Fruit fly (Drosophila melanogaster) whole organism, embryonic: ENCODE data around the gene PAN3.

Experiments
- Ada2b ChIP-seq: fragments of 200-800 bp; sonication (Bioruptor generic); IDR thresholded peaks from 2 replicates; pipeline ENCODE4 v1.3.6; 2022; ENCODE audit warnings: missing biosample characterization, missing genetic modification characterization
- CG10654 ChIP-seq: fragments of 200-800 bp; sonication (Bioruptor generic); optimal IDR thresholded peaks from 2 replicates; lab custom pipeline; 2016; ENCODE audit warnings: missing biosample characterization, missing genetic modification characterization
- CG11247 ChIP-seq: fragments of 200-800 bp; sonication (Bioruptor generic); IDR thresholded peaks from 2 replicates; pipeline ENCODE4 v1.3.6; 2022; ENCODE audit warnings: missing biosample characterization, missing genetic modification characterization
- CG11398 ChIP-seq: fragments of 200-800 bp; sonication (Bioruptor generic); optimal IDR thresholded peaks from 2 replicates; lab custom pipeline; 2016; ENCODE audit warnings: missing biosample characterization, missing genetic modification characterization
- CG13287 ChIP-seq: fragments of 200-800 bp; sonication (Bioruptor generic); IDR thresholded peaks from 2 replicates; pipeline ENCODE4 v1.3.6; 2022; ENCODE audit warnings: missing biosample characterization, missing genetic modification characterization; ENCODE audit not compliant: partially characterized antibody
- CG14667 ChIP-seq: fragments of 200-800 bp; sonication (Bioruptor generic); IDR thresholded peaks from 2 replicates; pipeline ENCODE4 v1.3.6; 2022; ENCODE audit warnings: missing biosample characterization, missing genetic modification characterization
- CG17385 ChIP-seq: fragments of 200-800 bp; sonication (Bioruptor generic); optimal IDR thresholded peaks from 3 replicates; lab custom pipeline; 2018; ENCODE audit warnings: missing biosample characterization, mild to moderate bottlenecking, missing genetic modification characterization
- CG2678 ChIP-seq: fragments of 200-800 bp; sonication (Bioruptor generic); optimal IDR thresholded peaks from 3 replicates; lab custom pipeline; 2019; ENCODE audit warnings: missing biosample characterization, mild to moderate bottlenecking, missing genetic modification characterization, moderate library complexity
- CG2712 ChIP-seq: fragments of 200-800 bp; optimal IDR thresholded peaks from 3 replicates; lab custom pipeline; 2019; ENCODE audit warnings: missing biosample characterization, mild to moderate bottlenecking, missing genetic modification characterization, moderate library complexity
- CG2875 ChIP-seq: fragments of 200-800 bp; sonication (Bioruptor generic); optimal IDR thresholded peaks from 2 replicates; lab custom pipeline; 2017; ENCODE audit warnings: missing biosample characterization, mild to moderate bottlenecking, missing genetic modification characterization, missing genetic modification reagents
- CG2889 ChIP-seq: fragments of 200-800 bp; sonication (Bioruptor generic); IDR thresholded peaks from 3 replicates; pipeline ENCODE4 v1.3.6; 2022; ENCODE audit warnings: missing biosample characterization, missing genetic modification characterization
- CG3065 ChIP-seq: fragments of 200-800 bp; sonication (Bioruptor generic); optimal IDR thresholded peaks from 2 replicates; lab custom pipeline; 2016; ENCODE audit warnings: missing biosample characterization, missing genetic modification characterization
- CG31441 ChIP-seq: fragments of 200-800 bp; sonication (Bioruptor generic); IDR thresholded peaks from 2 replicates; pipeline ENCODE4 v1.3.6; 2022; ENCODE audit warnings: missing biosample characterization, missing genetic modification characterization
- CG3847 ChIP-seq: fragments of 200-800 bp; sonication (Bioruptor generic); IDR thresholded peaks from 2 replicates; pipeline ENCODE4 v1.3.6; 2022; ENCODE audit warnings: missing biosample characterization, missing genetic modification characterization
- CG3995 ChIP-seq: fragments of 200-800 bp; sonication (Bioruptor generic); optimal IDR thresholded peaks from 3 replicates; lab custom pipeline; 2016; ENCODE audit warnings: missing biosample characterization, missing genetic modification characterization
- CG4282 ChIP-seq: fragments of 200-800 bp; sonication (Bioruptor generic); optimal IDR thresholded peaks from 2 replicates; lab custom pipeline; 2016; ENCODE audit warnings: missing biosample characterization, missing genetic modification characterization
- CG5953 ChIP-seq: fragments of 200-800 bp; sonication (Bioruptor generic); IDR thresholded peaks from 2 replicates; pipeline ENCODE4 v1.3.6; 2022; ENCODE audit warnings: missing biosample characterization, missing genetic modification characterization
- CG6683 ChIP-seq: fragments of 200-800 bp; sonication (Bioruptor generic); optimal IDR thresholded peaks from 2 replicates; lab custom pipeline; 2017; ENCODE audit warnings: missing biosample characterization, mild to moderate bottlenecking, missing genetic modification characterization, missing genetic modification reagents
- CG7372 ChIP-seq: fragments of 200-800 bp; sonication (Bioruptor generic); IDR thresholded peaks from 2 replicates; pipeline ENCODE4 v1.3.6; 2022; ENCODE audit warnings: missing biosample characterization, missing genetic modification characterization
- CG7839 ChIP-seq: fragments of 200-800 bp; sonication (Bioruptor generic); optimal IDR thresholded peaks from 3 replicates; lab custom pipeline; 2018; ENCODE audit warnings: missing biosample characterization, mild to moderate bottlenecking, missing genetic modification characterization, moderate library complexity
- CG7987 ChIP-seq: fragments of 200-800 bp; sonication (Bioruptor generic); optimal IDR thresholded peaks from 2 replicates; lab custom pipeline; 2018; ENCODE audit warnings: missing biosample characterization, mild to moderate bottlenecking, missing genetic modification characterization, moderate library complexity
- CG9609 ChIP-seq: fragments of 200-800 bp; sonication (Bioruptor generic); optimal IDR thresholded peaks from 3 replicates; lab custom pipeline; 2016; ENCODE audit warnings: missing biosample characterization, missing genetic modification characterization
- CG9876 ChIP-seq: fragments of 200-800 bp; sonication (Bioruptor generic); optimal IDR thresholded peaks from 2 replicates; lab custom pipeline; 2016; ENCODE audit warnings: missing biosample characterization, missing genetic modification characterization
- Dad ChIP-seq: fragments of 200-800 bp; sonication (Bioruptor generic); optimal IDR thresholded peaks from 3 replicates; lab custom pipeline; 2016; ENCODE audit warnings: missing biosample characterization, missing genetic modification characterization
- Dref ChIP-seq: fragments of 200-800 bp; sonication (Bioruptor generic); IDR thresholded peaks from 2 replicates; pipeline ENCODE4 v1.3.6; 2022; ENCODE audit warnings: missing biosample characterization, missing genetic modification characterization
- Elba2 ChIP-seq: fragments of 200-800 bp; sonication (Bioruptor generic); optimal IDR thresholded peaks from 3 replicates; lab custom pipeline; 2016; ENCODE audit warnings: missing biosample characterization, missing genetic modification characterization
- HLH4C ChIP-seq: fragments of 200-800 bp; sonication (Bioruptor generic); IDR thresholded peaks from 3 replicates; pipeline ENCODE4 v1.3.6; 2022; ENCODE audit warnings: missing biosample characterization, missing genetic modification characterization; ENCODE audit not compliant: partially characterized antibody
- Hey ChIP-seq: fragments of 200-800 bp; sonication (Bioruptor generic); optimal IDR thresholded peaks from 3 replicates; lab custom pipeline; 2018; ENCODE audit warnings: missing biosample characterization, mild to moderate bottlenecking, missing genetic modification characterization
- Hr3 ChIP-seq: fragments of 200-800 bp; sonication (Bioruptor generic); optimal IDR thresholded peaks from 3 replicates; lab custom pipeline; 2016; ENCODE audit warnings: missing biosample characterization, missing genetic modification characterization
- Meics ChIP-seq: fragments of 200-800 bp; sonication (Bioruptor generic); optimal IDR thresholded peaks from 2 replicates; lab custom pipeline; 2017; ENCODE audit warnings: missing biosample characterization, mild to moderate bottlenecking, missing genetic modification characterization
- NFAT ChIP-seq: fragments of 200-800 bp; sonication (Bioruptor generic); IDR thresholded peaks from 2 replicates; pipeline ENCODE4 v1.3.6; 2022; ENCODE audit warnings: missing biosample characterization, missing genetic modification characterization
- Nf-YC ChIP-seq: fragments of 200-800 bp; optimal IDR thresholded peaks from 3 replicates; lab custom pipeline; 2019; ENCODE audit warnings: missing biosample characterization, mild to moderate bottlenecking, missing genetic modification characterization, moderate library complexity
- bowl ChIP-seq: fragments of 200-800 bp; sonication (Bioruptor generic); IDR thresholded peaks from 2 replicates; pipeline ENCODE4 v1.3.6; 2022; ENCODE audit warnings: missing biosample characterization, missing genetic modification characterization
- cwo ChIP-seq: fragments of 200-800 bp; sonication (Bioruptor generic); optimal IDR thresholded peaks from 3 replicates; lab custom pipeline; 2017; ENCODE audit warnings: missing biosample characterization, missing genetic modification characterization, mild to moderate bottlenecking, moderate library complexity, missing genetic modification reagents
- da ChIP-seq: fragments of 200-800 bp; sonication (Bioruptor generic); optimal IDR thresholded peaks from 2 replicates; lab custom pipeline; 2016; ENCODE audit warnings: missing biosample characterization, missing genetic modification characterization
- esg ChIP-seq: fragments of 200-800 bp; sonication (Bioruptor generic); conservative IDR thresholded peaks from 2 replicates; pipeline ENCODE4 v1.3.6; 2022; ENCODE audit warnings: missing biosample characterization, missing genetic modification characterization
- fd3F ChIP-seq: fragments of 200-800 bp; sonication (Bioruptor generic); optimal IDR thresholded peaks from 2 replicates; lab custom pipeline; 2018; ENCODE audit warnings: missing biosample characterization, mild to moderate bottlenecking, missing genetic modification characterization, moderate library complexity
- fd96Cb ChIP-seq: fragments of 200-800 bp; sonication (Bioruptor generic); optimal IDR thresholded peaks from 2 replicates; lab custom pipeline; 2018; ENCODE audit warnings: missing biosample characterization, mild to moderate bottlenecking, missing genetic modification characterization, moderate library complexity
- fru ChIP-seq: fragments of >200 bp; optimal IDR thresholded peaks from 2 replicates; lab custom pipeline; 2017
- fu2 ChIP-seq: fragments of 200-800 bp; sonication (Bioruptor generic); optimal IDR thresholded peaks from 2 replicates; lab custom pipeline; 2016; ENCODE audit warnings: missing biosample characterization, missing genetic modification characterization
- gt ChIP-seq: fragments of 200-800 bp; sonication (Bioruptor generic); IDR thresholded peaks from 2 replicates; pipeline ENCODE4 v1.3.6; 2022; ENCODE audit warnings: missing biosample characterization, missing genetic modification characterization
- kah ChIP-seq: fragments of 200-800 bp; sonication (Bioruptor generic); optimal IDR thresholded peaks from 2 replicates; lab custom pipeline; 2018; ENCODE audit warnings: missing biosample characterization, mild to moderate bottlenecking, missing genetic modification characterization
- nerfin-2 ChIP-seq: fragments of 200-800 bp; sonication (Bioruptor generic); IDR thresholded peaks from 2 replicates; pipeline ENCODE4 v1.3.6; 2022; ENCODE audit warnings: missing biosample characterization, missing genetic modification characterization; ENCODE audit not compliant: partially characterized antibody
- nom ChIP-seq: fragments of 200-800 bp; sonication (Bioruptor generic); optimal IDR thresholded peaks from 2 replicates; lab custom pipeline; 2017; ENCODE audit warnings: missing biosample characterization, missing genetic modification characterization, mild to moderate bottlenecking, moderate library complexity, missing genetic modification reagents
- so ChIP-seq: fragments of 200-800 bp; sonication (Bioruptor generic); IDR thresholded peaks from 3 replicates; pipeline ENCODE4 v1.3.6; 2022; ENCODE audit warnings: missing biosample characterization, missing genetic modification characterization
- sqz ChIP-seq: fragments of 200-800 bp; sonication (Bioruptor generic); optimal IDR thresholded peaks from 3 replicates; lab custom pipeline; 2018; ENCODE audit warnings: missing biosample characterization, mild to moderate bottlenecking, missing genetic modification characterization
- sr ChIP-seq: fragments of 200-800 bp; sonication (Bioruptor generic); IDR thresholded peaks from 3 replicates; pipeline ENCODE4 v1.3.6; 2022; ENCODE audit warnings: missing biosample characterization, missing genetic modification characterization
- toy ChIP-seq: fragments of 200-800 bp; sonication (Bioruptor generic); IDR thresholded peaks from 2 replicates; pipeline ENCODE4 v1.3.6; 2022; ENCODE audit warnings: missing biosample characterization, missing genetic modification characterization
- zen2 ChIP-seq: fragments of 200-800 bp; sonication (Bioruptor generic); IDR thresholded peaks from 3 replicates; pipeline ENCODE4 v1.3.6; 2022; ENCODE audit warnings: missing biosample characterization, missing genetic modification characterization; ENCODE audit not compliant: partially characterized antibody

The PAN3 gene

dm6 chr3L:3080084-3080994 is 9.4 kb downstream of the PAN3 start (continued):
- TF ChIP-seq cwo (GFP tag; lab: Kevin White, UChicago): peak; percentile 75
- TF ChIP-seq NFAT (GFP tag; lab: Robert Waterston, UW): 0 out of 2 replicates have a peak, but pooled peaks have one; percentile 19
- TF ChIP-seq Nf-YC: peak; percentile 62
- TF ChIP-seq CG2678 (tag; lab: Kevin White, UChicago): peak; percentile 59
- TF ChIP-seq fd3F (GFP tag; lab: Kevin White, UChicago): no peak
- TF ChIP-seq CG9609 (GFP tag; lab: Kevin White, UChicago): no peak
- TF ChIP-seq CG2889 (GFP tag; lab: Robert Waterston, UW): no peak
- no peak for TF ChIP-seq Dref (GFP tag; lab: Robert Waterston, UW)
- TF ChIP-seq CG3847 (GFP tag; lab: Robert Waterston, UW): no peak
- no peak for TF ChIP-seq Dad (GFP tag; lab: Kevin White, UChicago)
- TF ChIP-seq CG14667 (GFP tag; lab: Robert Waterston, UW): peak; percentile 7; the same call in 1 of the 2 replicates
- no peak for TF ChIP-seq nerfin-2 (GFP tag; lab: Robert Waterston, UW)
- TF ChIP-seq bowl (GFP tag; lab: Robert Waterston, UW): no peak
- TF ChIP-seq HLH4C (GFP tag; lab: Robert Waterston, UW): no peak
- TF ChIP-seq sqz (GFP tag; lab: Kevin White, UChicago): no peak
- TF ChIP-seq toy (GFP tag; lab: Robert Waterston, UW): no peak
- no peak for TF ChIP-seq CG11247
- TF ChIP-seq CG3995: no peak
- TF ChIP-seq Meics (GFP tag; lab: Kevin White, UChicago): peak; percentile 6
- peak; percentile 29 for TF ChIP-seq CG7987 (GFP tag; lab: Kevin White, UChicago)
- TF ChIP-seq so (GFP tag; lab: Robert Waterston, UW): 0 out of 3 replicates have a peak, but pooled peaks have one; percentile 24
- peak; percentile 33; the same call in 1 of the 2 replicates for TF ChIP-seq Ada2b (GFP tag; lab: Robert Waterston, UW)
- no peak for TF ChIP-seq nom
- no peak for TF ChIP-seq CG11398
- TF ChIP-seq kah (GFP tag; lab: Kevin White, UChicago): no peak
- no peak for TF ChIP-seq fu2
- TF ChIP-seq CG9876: no peak
- TF ChIP-seq Hr3 (GFP tag; lab: Kevin White, UChicago): no peak
- TF ChIP-seq CG7372 (GFP tag; lab: Robert Waterston, UW): no peak
- no peak for TF ChIP-seq CG3065
- peak; percentile 26 for TF ChIP-seq CG7839
- TF ChIP-seq CG17385 (GFP tag; lab: Kevin White, UChicago): no peak
- peak; percentile 9 for TF ChIP-seq fd96Cb (tag; lab: Kevin White, UChicago)
- peak; percentile 18 for TF ChIP-seq CG2712 (tag; lab: Kevin White, UChicago)
- no peak for TF ChIP-seq CG5953 (GFP tag; lab: Robert Waterston, UW)
- no peak for TF ChIP-seq fru
- no peak for TF ChIP-seq CG4282 (GFP tag; lab: Kevin White, UChicago)
- TF ChIP-seq CG13287 (GFP tag; lab: Robert Waterston, UW): 0 out of 2 replicates have a peak, but pooled peaks have one; percentile 7
- no peak for TF ChIP-seq sr (GFP tag; lab: Robert Waterston, UW)
- TF ChIP-seq Elba2 (GFP tag; lab: Kevin White, UChicago): no peak
- peak; percentile 49; the same call in 1 of the 2 replicates for TF ChIP-seq CG31441 (GFP tag; lab: Robert Waterston, UW)
- TF ChIP-seq gt: no peak
- TF ChIP-seq da (GFP tag; lab: Kevin White, UChicago): no peak
- TF ChIP-seq Hey (tag; lab: Kevin White, UChicago): peak; percentile 64
- peak; percentile 32 for TF ChIP-seq CG2875
- no peak for TF ChIP-seq esg (GFP tag; lab: Robert Waterston, UW)
- TF ChIP-seq zen2 (GFP tag; lab: Robert Waterston, UW): no peak
- no peak for TF ChIP-seq CG6683 (GFP tag; lab: Kevin White, UChicago)
- TF ChIP-seq CG10654 (GFP tag; lab: Kevin White, UChicago): no peak
